Worm (Caenorhabditis elegans) whole organism, young adult: ENCODE measurements around the gene F20B6.6.

Experiments used
- B0035.1 ChIP-seq: sonication (generic microtip); optimal IDR thresholded peaks from 2 replicates; lab custom pipeline; 2016; ENCODE audit warnings: missing genetic modification characterization, mild to moderate bottlenecking, missing compliant biosample characterization, missing genotype, missing genetic modification reagents
- B0336.3 ChIP-seq: fragments of 200-800 bp; sonication (Bioruptor generic); IDR thresholded peaks from 2 replicates; pipeline ENCODE4 v1.3.6; 2022; ENCODE audit warnings: missing genetic modification characterization, missing compliant biosample characterization
- C17E4.6 ChIP-seq: fragments of 200-800 bp; sonication (Bioruptor generic); IDR thresholded peaks from 2 replicates; pipeline ENCODE4 v1.3.6; 2022; ENCODE audit warnings: missing genetic modification reagents, missing genetic modification characterization, missing compliant biosample characterization
- D2030.7 ChIP-seq: fragments of 200-800 bp; sonication (Bioruptor generic); IDR thresholded peaks from 2 replicates; pipeline ENCODE4 v1.3.6; 2022; ENCODE audit warnings: missing genetic modification reagents, missing genetic modification characterization, missing compliant biosample characterization
- F10E7.11 ChIP-seq: sonication (generic microtip); optimal IDR thresholded peaks from 2 replicates; lab custom pipeline; 2017; ENCODE audit warnings: mild to moderate bottlenecking, missing genetic modification characterization, moderate library complexity, missing compliant biosample characterization
- F33H1.4 ChIP-seq: fragments of 200-800 bp; sonication (Bioruptor generic); IDR thresholded peaks from 2 replicates; pipeline ENCODE4 v1.3.6; 2022; ENCODE audit warnings: missing genetic modification reagents, missing genetic modification characterization, missing compliant biosample characterization
- F57A8.1 ChIP-seq: fragments of 200-800 bp; sonication (Bioruptor generic); optimal IDR thresholded peaks from 2 replicates; lab custom pipeline; 2018; ENCODE audit warnings: mild to moderate bottlenecking, missing genetic modification characterization, moderate library complexity, missing compliant biosample characterization
- T07F8.4 ChIP-seq: sonication (generic microtip); optimal IDR thresholded peaks from 2 replicates; lab custom pipeline; 2016; ENCODE audit warnings: mild to moderate bottlenecking, missing genetic modification characterization, moderate library complexity, missing compliant biosample characterization
- T26A5.8 ChIP-seq: sonication (generic microtip); optimal IDR thresholded peaks from 2 replicates; lab custom pipeline; 2016; ENCODE audit warnings: missing genetic modification characterization, missing compliant biosample characterization
- Y53G8AR.9 ChIP-seq: fragments of 200-800 bp; sonication (Bioruptor generic); conservative IDR thresholded peaks from 2 replicates; pipeline ENCODE4 v1.3.6; 2022; ENCODE audit warnings: missing genetic modification reagents, missing genetic modification characterization, missing compliant biosample characterization
- Y67H2A.10 ChIP-seq: fragments of 200-800 bp; sonication (Bioruptor generic); conservative IDR thresholded peaks from 2 replicates; pipeline ENCODE4 v1.3.6; 2022; ENCODE audit warnings: missing genetic modification reagents, missing genetic modification characterization, missing compliant biosample characterization
- attf-3 ChIP-seq: fragments of 200-800 bp; sonication (Bioruptor generic); conservative IDR thresholded peaks from 2 replicates; pipeline ENCODE4 v1.3.6; 2022; ENCODE audit warnings: missing genetic modification reagents, missing genetic modification characterization, missing compliant biosample characterization
- bed-1 ChIP-seq: fragments of 200-800 bp; sonication (Bioruptor generic); IDR thresholded peaks from 2 replicates; pipeline ENCODE4 v1.3.6; 2022; ENCODE audit warnings: missing genetic modification reagents, missing genetic modification characterization, missing compliant biosample characterization
- bed-2 ChIP-seq: fragments of 200-800 bp; sonication (Bioruptor generic); IDR thresholded peaks from 2 replicates; pipeline ENCODE4 v1.3.6; 2022; ENCODE audit warnings: missing genetic modification reagents, missing genetic modification characterization, missing compliant biosample characterization
- ccch-3 ChIP-seq: fragments of 200-800 bp; sonication (Bioruptor generic); optimal IDR thresholded peaks from 2 replicates; lab custom pipeline; 2018; ENCODE audit warnings: mild to moderate bottlenecking, missing genetic modification characterization, missing compliant biosample characterization
- cebp-1 ChIP-seq, 2 experiments: fragments of 200-800 bp in 1 of 2; sonication (Bioruptor generic) in 1 of 2; sonication (generic microtip) in 1 of 2; IDR thresholded peaks in 1 of 2; optimal IDR thresholded peaks in 1 of 2; 2 replicates each; pipeline versions ENCODE4 v1.3.6 to Lab custom; 2017 to 2022; ENCODE audit warnings: missing compliant biosample characterization in 2 of 2, missing genetic modification characterization in 2 of 2, mild to moderate bottlenecking in 1 of 2, missing genetic modification reagents in 1 of 2, moderate library complexity in 1 of 2
- cebp-2 ChIP-seq: fragments of 200-800 bp; sonication (Bioruptor generic); IDR thresholded peaks from 2 replicates; pipeline ENCODE4 v1.3.6; 2022; ENCODE audit warnings: missing genetic modification characterization, missing compliant biosample characterization
- ceh-100 ChIP-seq: fragments of 200-800 bp; sonication (Bioruptor generic); IDR thresholded peaks from 2 replicates; pipeline ENCODE4 v1.3.6; 2022; ENCODE audit warnings: missing genetic modification reagents, missing genetic modification characterization, missing compliant biosample characterization
- ceh-27 ChIP-seq: fragments of 200-800 bp; sonication (Bioruptor generic); optimal IDR thresholded peaks from 2 replicates; lab custom pipeline; 2018; ENCODE audit warnings: mild to moderate bottlenecking, missing genetic modification characterization, moderate library complexity, missing compliant biosample characterization
- die-1 ChIP-seq: sonication (generic microtip); optimal IDR thresholded peaks from 2 replicates; lab custom pipeline; 2016; ENCODE audit warnings: missing genotype, mild to moderate bottlenecking, missing genetic modification characterization, missing compliant biosample characterization
- egl-44 ChIP-seq: fragments of 200-800 bp; sonication (Bioruptor generic); IDR thresholded peaks from 2 replicates; pipeline ENCODE4 v1.3.6; 2022; ENCODE audit warnings: missing genetic modification reagents, missing genetic modification characterization, missing compliant biosample characterization
- fkh-3 ChIP-seq: sonication (generic microtip); optimal IDR thresholded peaks from 2 replicates; lab custom pipeline; 2016; ENCODE audit warnings: mild to moderate bottlenecking, missing genetic modification characterization, missing compliant biosample characterization
- him-1 ChIP-seq: sonication (generic microtip); optimal IDR thresholded peaks from 2 replicates; lab custom pipeline; 2016; ENCODE audit warnings: missing genotype, missing genetic modification reagents, missing genetic modification characterization, missing compliant biosample characterization
- hlh-26 ChIP-seq: fragments of 200-800 bp; sonication (Bioruptor generic); conservative IDR thresholded peaks from 2 replicates; pipeline ENCODE4 v1.3.6; 2022; ENCODE audit warnings: missing genetic modification reagents, missing genetic modification characterization, missing compliant biosample characterization
- hmg-20 ChIP-seq: fragments of 200-800 bp; sonication (Bioruptor generic); IDR thresholded peaks from 2 replicates; pipeline ENCODE4 v1.3.6; 2022; ENCODE audit warnings: missing genetic modification reagents, missing genetic modification characterization, missing compliant biosample characterization
- hrde-1 ChIP-seq: sonication (generic microtip); optimal IDR thresholded peaks from 2 replicates; lab custom pipeline; 2016; ENCODE audit warnings: missing genetic modification characterization, mild to moderate bottlenecking, missing compliant biosample characterization, moderate library complexity, missing genotype, missing genetic modification reagents, borderline replicate concordance
- let-526 ChIP-seq: fragments of 200-800 bp; sonication (Bioruptor generic); IDR thresholded peaks from 2 replicates; pipeline ENCODE4 v1.3.6; 2022; ENCODE audit warnings: missing genetic modification reagents, missing genetic modification characterization, missing compliant biosample characterization
- lin-40 ChIP-seq: sonication (generic microtip); optimal IDR thresholded peaks from 2 replicates; lab custom pipeline; 2016; ENCODE audit warnings: missing genetic modification characterization, mild to moderate bottlenecking, missing compliant biosample characterization, missing genotype, missing genetic modification reagents
- lir-1 ChIP-seq: fragments of 200-800 bp; sonication (Bioruptor generic); conservative IDR thresholded peaks from 2 replicates; pipeline ENCODE4 v1.3.6; 2022; ENCODE audit warnings: missing genetic modification reagents, missing genetic modification characterization, missing compliant biosample characterization
- lsy-27 ChIP-seq: sonication (generic microtip); optimal IDR thresholded peaks from 2 replicates; lab custom pipeline; 2017; ENCODE audit warnings: missing genetic modification characterization, mild to moderate bottlenecking, missing compliant biosample characterization, antibody characterized with exemption, missing genotype, borderline replicate concordance; ENCODE audit not compliant: insufficient read depth
- madf-3 ChIP-seq: fragments of 200-800 bp; sonication (Bioruptor generic); IDR thresholded peaks from 2 replicates; pipeline ENCODE4 v1.3.6; 2022; ENCODE audit warnings: missing genetic modification reagents, missing genetic modification characterization, missing compliant biosample characterization
- madf-6 ChIP-seq: fragments of 200-800 bp; sonication (Bioruptor generic); IDR thresholded peaks from 2 replicates; pipeline ENCODE4 v1.3.6; 2022; ENCODE audit warnings: missing genetic modification reagents, missing genetic modification characterization, missing compliant biosample characterization
- mel-28 ChIP-seq: sonication (generic microtip); optimal IDR thresholded peaks from 2 replicates; lab custom pipeline; 2016; ENCODE audit warnings: borderline replicate concordance, mild to moderate bottlenecking, missing genetic modification characterization, missing compliant biosample characterization
- mes-4 ChIP-seq: sonication (generic microtip); optimal IDR thresholded peaks from 2 replicates; lab custom pipeline; 2016; ENCODE audit warnings: missing genotype, missing genetic modification characterization, missing compliant biosample characterization
- nfyb-1 ChIP-seq: fragments of 200-800 bp; sonication (Bioruptor generic); IDR thresholded peaks from 2 replicates; pipeline ENCODE4 v1.3.6; 2022; ENCODE audit warnings: missing genetic modification reagents, missing genetic modification characterization, missing compliant biosample characterization
- nhr-27 ChIP-seq: fragments of 200-800 bp; sonication (Bioruptor generic); optimal IDR thresholded peaks from 2 replicates; lab custom pipeline; 2018; ENCODE audit warnings: mild to moderate bottlenecking, missing genetic modification characterization, moderate library complexity, missing compliant biosample characterization
- pbrm-1 ChIP-seq: fragments of 200-800 bp; sonication (Bioruptor generic); IDR thresholded peaks from 2 replicates; pipeline ENCODE4 v1.3.6; 2022; ENCODE audit warnings: missing genetic modification reagents, missing genetic modification characterization, missing compliant biosample characterization
- pha-4 ChIP-seq: fragments of 150-350 bp; sonication (generic microtip); optimal IDR thresholded peaks from 2 replicates; lab custom pipeline; 2014; ENCODE audit warnings: missing biosample characterization, missing genetic modification reagents, missing genetic modification characterization
- rec-8 ChIP-seq, 2 experiments: sonication (generic microtip); optimal IDR thresholded peaks; 2 replicates each; lab custom pipeline; 2016; ENCODE audit warnings: mild to moderate bottlenecking in 2 of 2, missing genetic modification characterization in 2 of 2, missing genetic modification reagents in 2 of 2, missing genotype in 2 of 2, missing biosample characterization in 1 of 2, missing compliant biosample characterization in 1 of 2, moderate library complexity in 1 of 2
- snpc-1.1 ChIP-seq: sonication (generic microtip); optimal IDR thresholded peaks from 2 replicates; lab custom pipeline; 2017; ENCODE audit warnings: missing genetic modification characterization, mild to moderate bottlenecking, missing compliant biosample characterization, antibody characterized with exemption, moderate library complexity, missing genotype, missing genetic modification reagents; ENCODE audit not compliant: insufficient read depth
- somi-1 ChIP-seq: fragments of 200-800 bp; sonication (Bioruptor generic); optimal IDR thresholded peaks from 2 replicates; lab custom pipeline; 2018; ENCODE audit warnings: mild to moderate bottlenecking, missing genetic modification characterization, missing compliant biosample characterization
- tbp1 ChIP-seq: fragments of 200-800 bp; sonication (Bioruptor generic); optimal IDR thresholded peaks from 2 replicates; lab custom pipeline; 2018; ENCODE audit warnings: mild to moderate bottlenecking, missing genetic modification characterization, missing compliant biosample characterization
- tbx-9 ChIP-seq: sonication (generic microtip); optimal IDR thresholded peaks from 2 replicates; lab custom pipeline; 2016; ENCODE audit warnings: borderline replicate concordance, missing genetic modification characterization, inconsistent platforms, missing compliant biosample characterization
- unc-130 ChIP-seq: sonication (generic microtip); optimal IDR thresholded peaks from 2 replicates; lab custom pipeline; 2016; ENCODE audit warnings: missing genetic modification reagents, missing genetic modification characterization, missing compliant biosample characterization
- zfh-2 ChIP-seq: fragments of 200-800 bp; sonication (Bioruptor generic); conservative IDR thresholded peaks from 2 replicates; pipeline ENCODE4 v1.3.6; 2022; ENCODE audit warnings: missing genetic modification reagents, missing genetic modification characterization, missing compliant biosample characterization
- zim-3 ChIP-seq: sonication (generic microtip); optimal IDR thresholded peaks from 2 replicates; lab custom pipeline; 2017; ENCODE audit warnings: mild to moderate bottlenecking, missing genetic modification characterization, moderate library complexity, missing compliant biosample characterization
- ztf-26 ChIP-seq: sonication (generic microtip); optimal IDR thresholded peaks from 2 replicates; lab custom pipeline; 2017; ENCODE audit warnings: missing genetic modification characterization, missing compliant biosample characterization

The F20B6.6 gene

ce11 chrX:4209131-4209530 is 7.1 kb upstream of the F20B6.6 start (continued):
- TF ChIP-seq mel-28 (no peak), ceh-100 (GFP tag; lab: Robert Waterston, UW) (peak; percentile 85), lsy-27 (peak; percentile 34), somi-1 (GFP tag; lab: Kevin White, UChicago) (peak; percentile 96), T26A5.8 (no peak), Y53G8AR.9 (GFP tag; lab: Robert Waterston, UW) (peak; percentile 99), madf-3 (peak; percentile 90), T07F8.4 (tag; lab: Kevin White, UChicago) (peak; percentile 95), him-1 (tag; lab: Kevin White, UChicago) (peak; percentile 24), hmg-20 (peak; percentile 97), D2030.7 (GFP tag; lab: Robert Waterston, UW) (no peak), zfh-2 (peak; percentile 95), die-1 (tag; lab: Kevin White, UChicago) (peak; percentile 80), cebp-1 (GFP tag; IDR thresholded peaks at IDR 0.05; lab: Robert Waterston, UW) (peak; percentile 81), cebp-1 (tag; optimal IDR thresholded peaks at IDR 0.05; lab: Kevin White, UChicago) (peak; percentile 98), pha-4 (peak; percentile 78), egl-44 (GFP tag; lab: Robert Waterston, UW) (peak; percentile 96), unc-130 (GFP tag; lab: Kevin White, UChicago) (peak; percentile 0), ccch-3 (GFP tag; lab: Kevin White, UChicago) (peak; percentile 87), attf-3 (GFP tag; lab: Robert Waterston, UW) (0 out of 2 replicates have a peak, but pooled peaks have one; percentile 21), fkh-3 (tag; lab: Kevin White, UChicago) (no peak), Y67H2A.10 (GFP tag; lab: Robert Waterston, UW) (0 out of 2 replicates have a peak, but pooled peaks have one; percentile 34), hrde-1 (tag; lab: Kevin White, UChicago) (no peak), tbp1 (GFP tag; lab: Kevin White, UChicago) (peak; percentile 79), pbrm-1 (GFP tag; lab: Robert Waterston, UW) (peak; percentile 97), zim-3 (peak; percentile 71), madf-6 (GFP tag; lab: Robert Waterston, UW) (peak; percentile 41), ceh-27 (GFP tag; lab: Kevin White, UChicago) (peak; percentile 99), bed-2 (GFP tag; lab: Robert Waterston, UW) (no peak), tbx-9 (tag; lab: Kevin White, UChicago) (no peak), rec-8 (tag; optimal IDR thresholded peaks at IDR 0.05; lab: Kevin White, UChicago) (peak; percentile 10 to 26), B0035.1 (tag; lab: Kevin White, UChicago) (peak; percentile 95), F33H1.4 (GFP tag; lab: Robert Waterston, UW) (peak; percentile 36; the same call in 1 of the 2 replicates), nhr-27 (tag; lab: Kevin White, UChicago) (peak; percentile 89), mes-4 (tag; lab: Kevin White, UChicago) (no peak), F10E7.11 (peak; percentile 97), let-526 (GFP tag; lab: Robert Waterston, UW) (peak; percentile 97), B0336.3 (GFP tag; lab: Robert Waterston, UW) (peak; percentile 98), hlh-26 (no peak), ztf-26 (tag; lab: Kevin White, UChicago) (peak; percentile 100), cebp-2 (GFP tag; lab: Robert Waterston, UW) (peak; percentile 99), C17E4.6 (peak; percentile 95), lir-1 (GFP tag; lab: Robert Waterston, UW) (peak; percentile 96), snpc-1.1 (no peak), lin-40 (peak; percentile 100), nfyb-1 (GFP tag; lab: Robert Waterston, UW) (peak; percentile 98), F57A8.1 (GFP tag; lab: Kevin White, UChicago) (peak; percentile 64), bed-1 (GFP tag; lab: Robert Waterston, UW) (0 out of 2 replicates have a peak, but pooled peaks have one; percentile 83)
